Fruit fly (Drosophila melanogaster): Measurements from ENCODE around the gene Cyp9f3.

Cyp9f3 gene

dm6 chr3R:12442601-12443533, 44.1 kb upstream of the Cyp9f3 start:
- no peak for TF ChIP-seq CG1233 (GFP tag; optimal IDR thresholded peaks at IDR 0.05)
- TF ChIP-seq CG8478 (optimal IDR thresholded peaks at IDR 0.05) = no peak
- peak; percentile 43 for TF ChIP-seq CG12659 (GFP tag; optimal IDR thresholded peaks at IDR 0.05)
- no peak for TF ChIP-seq Jarid2 (GFP tag; optimal IDR thresholded peaks at IDR 0.05)
- TF ChIP-seq CG7745 (tag; optimal IDR thresholded peaks at IDR 0.05) = no peak
- 0 out of 3 replicates have a peak, but pooled peaks have one; percentile 23 for TF ChIP-seq CG14050 (GFP tag; IDR thresholded peaks at IDR 0.05)
- TF ChIP-seq org-1 (GFP tag; optimal IDR thresholded peaks at IDR 0.05) = peak; percentile 3
- TF ChIP-seq Chrac-16 (GFP tag; optimal IDR thresholded peaks at IDR 0.05) = no peak
- TF ChIP-seq slp2 (GFP tag; optimal IDR thresholded peaks at IDR 0.05) = no peak
- TF ChIP-seq Kr (GFP tag; optimal IDR thresholded peaks at IDR 0.05) = no peak
- no peak for TF ChIP-seq amos (GFP tag; IDR thresholded peaks at IDR 0.05; ENCODE audit: partially characterized antibody)
- TF ChIP-seq gro (GFP tag; optimal IDR thresholded peaks at IDR 0.05) = no peak
- TF ChIP-seq Trl (optimal IDR thresholded peaks at IDR 0.05) = peak; percentile 15 to 76
- no peak for TF ChIP-seq Trl (GFP tag; optimal IDR thresholded peaks at IDR 0.05)
- no peak for TF ChIP-seq wek (GFP tag; optimal IDR thresholded peaks at IDR 0.05)
- TF ChIP-seq Oli (tag; optimal IDR thresholded peaks at IDR 0.05) = peak; percentile 29
- TF ChIP-seq peb (GFP tag; IDR thresholded peaks at IDR 0.05) = no peak
- TF ChIP-seq D (optimal IDR thresholded peaks at IDR 0.05) = no peak
- no peak for TF ChIP-seq D (GFP tag; optimal IDR thresholded peaks at IDR 0.05)
- TF ChIP-seq danr (GFP tag; IDR thresholded peaks at IDR 0.05) = no peak
- no peak for TF ChIP-seq Ets65A (GFP tag)
- peak; percentile 35 for TF ChIP-seq Fer3 (tag; optimal IDR thresholded peaks at IDR 0.05)
- TF ChIP-seq tx (GFP tag; optimal IDR thresholded peaks at IDR 0.05) = no peak
- no peak for TF ChIP-seq fu2 (GFP tag; optimal IDR thresholded peaks at IDR 0.05)
- no peak for TF ChIP-seq CG11085 (GFP tag; IDR thresholded peaks at IDR 0.05)
- no peak for TF ChIP-seq Dip2 (GFP tag; IDR thresholded peaks at IDR 0.05)
- no peak for TF ChIP-seq Rx (GFP tag; IDR thresholded peaks at IDR 0.05)
- no peak for TF ChIP-seq Opbp (GFP tag; IDR thresholded peaks at IDR 0.05; ENCODE audit: partially characterized antibody)
- no peak for TF ChIP-seq klu (GFP tag; IDR thresholded peaks at IDR 0.05)
- TF ChIP-seq Optix (GFP tag; IDR thresholded peaks at IDR 0.05) = no peak
- TF ChIP-seq CrebB (tag; optimal IDR thresholded peaks at IDR 0.05) = no peak
- no peak for TF ChIP-seq CG17186 (GFP tag; optimal IDR thresholded peaks at IDR 0.05)
- TF ChIP-seq Bteb2 (GFP tag; optimal IDR thresholded peaks at IDR 0.05) = no peak
- TF ChIP-seq ato (GFP tag; IDR thresholded peaks at IDR 0.05; ENCODE audit: partially characterized antibody) = no peak
- no peak for TF ChIP-seq crc (GFP tag; optimal IDR thresholded peaks at IDR 0.05)
- TF ChIP-seq CG13287 (GFP tag; IDR thresholded peaks at IDR 0.05; ENCODE audit: partially characterized antibody) = no peak
- peak; percentile 41 for TF ChIP-seq CG3995 (GFP tag; optimal IDR thresholded peaks at IDR 0.05)
- TF ChIP-seq Six4 (GFP tag; optimal IDR thresholded peaks at IDR 0.05) = no peak
- TF ChIP-seq fd102C (GFP tag; optimal IDR thresholded peaks at IDR 0.05) = no peak
- no peak for TF ChIP-seq Aef1 (GFP tag; IDR thresholded peaks at IDR 0.05)
- no peak for TF ChIP-seq HmgZ (tag; optimal IDR thresholded peaks at IDR 0.05)
- TF ChIP-seq Bgb (GFP tag; IDR thresholded peaks at IDR 0.05; ENCODE audit: partially characterized antibody) = no peak
- no peak for TF ChIP-seq odd (GFP tag; optimal IDR thresholded peaks at IDR 0.05)
- TF ChIP-seq Dip3 (GFP tag; optimal IDR thresholded peaks at IDR 0.05) = peak; percentile 25
- no peak for TF ChIP-seq CG15514 (GFP tag; optimal IDR thresholded peaks at IDR 0.05)
- no peak for TF ChIP-seq vnd (GFP tag; IDR thresholded peaks at IDR 0.05; ENCODE audit: partially characterized antibody)
- no peak for TF ChIP-seq Camta (GFP tag; optimal IDR thresholded peaks at IDR 0.05)
- no peak for TF ChIP-seq Doc3 (GFP tag; IDR thresholded peaks at IDR 0.05; ENCODE audit: partially characterized antibody)
- no peak for TF ChIP-seq Sin3A (optimal IDR thresholded peaks at IDR 0.05)
- no peak for TF ChIP-seq CG6683 (GFP tag; optimal IDR thresholded peaks at IDR 0.05)

All from whole organism, embryonic.